Fruit fly (Drosophila melanogaster): Measurements from ENCODE around the gene CG14229.

DNA sequence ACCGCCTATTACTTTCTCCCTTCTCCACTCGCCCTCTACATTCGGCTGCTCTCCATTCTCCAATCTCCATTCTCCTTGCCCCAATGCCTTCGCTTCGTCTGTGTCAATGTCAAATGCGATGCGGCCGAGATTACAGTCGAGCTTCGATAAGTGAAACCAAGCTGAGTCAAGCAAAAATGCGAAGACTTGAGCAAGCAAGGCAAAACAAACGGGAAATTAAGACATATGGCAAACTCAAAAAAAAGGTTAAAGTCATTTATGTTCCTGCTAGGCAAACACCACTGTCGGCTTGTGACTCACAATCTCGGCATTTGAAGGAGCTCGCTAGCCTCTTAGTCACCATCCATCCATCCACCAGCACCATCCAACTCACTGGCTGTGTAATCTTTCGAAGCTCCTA is 26.6 kb downstream of the CG14229 start:
- TF ChIP-seq CG8478 (optimal IDR thresholded peaks at IDR 0.05) (no peak), CTCF (optimal IDR thresholded peaks at IDR 0.05) (peak in 1 of 2 experiments; percentile 29)

Measured in S2 (cell line).